Fruit fly (Drosophila melanogaster) whole organism, embryonic: Measurements from ENCODE around the gene CG6962.

ENCODE experiments used
- ATbp ChIP-seq: fragments of 200-800 bp; sonication (Bioruptor generic); optimal IDR thresholded peaks from 2 replicates; lab custom pipeline; 2017; ENCODE audit warnings: missing biosample characterization, mild to moderate bottlenecking, missing genetic modification characterization, missing genetic modification reagents
- Asciz ChIP-seq: fragments of 200-800 bp; sonication (Bioruptor generic); optimal IDR thresholded peaks from 2 replicates; lab custom pipeline; 2017; ENCODE audit warnings: missing biosample characterization, mild to moderate bottlenecking, missing genetic modification characterization, missing genetic modification reagents
- CG10979 ChIP-seq: fragments of 200-800 bp; sonication (Bioruptor generic); optimal IDR thresholded peaks from 2 replicates; lab custom pipeline; 2018; ENCODE audit warnings: missing biosample characterization, mild to moderate bottlenecking, missing genetic modification characterization, moderate library complexity
- CG11456 ChIP-seq: fragments of 200-800 bp; sonication (Bioruptor generic); IDR thresholded peaks from 3 replicates; pipeline ENCODE4 v1.3.6; 2022; ENCODE audit warnings: missing biosample characterization, missing genetic modification characterization
- CG11695 ChIP-seq: fragments of 200-800 bp; sonication (Bioruptor generic); IDR thresholded peaks from 3 replicates; pipeline ENCODE4 v1.3.6; 2022; ENCODE audit warnings: missing biosample characterization, missing genetic modification characterization
- CG12299 ChIP-seq: fragments of 200-800 bp; sonication (Bioruptor generic); optimal IDR thresholded peaks from 2 replicates; lab custom pipeline; 2018; ENCODE audit warnings: missing biosample characterization, mild to moderate bottlenecking, missing genetic modification characterization
- CG16863 ChIP-seq: fragments of 200-800 bp; sonication (Bioruptor generic); optimal IDR thresholded peaks from 3 replicates; lab custom pipeline; 2016; ENCODE audit warnings: missing biosample characterization, missing genetic modification characterization
- CG1792 ChIP-seq: fragments of 200-800 bp; sonication (Bioruptor generic); optimal IDR thresholded peaks from 2 replicates; lab custom pipeline; 2016; ENCODE audit warnings: missing biosample characterization, missing genetic modification characterization
- CG18599 ChIP-seq: fragments of 200-800 bp; sonication (Bioruptor generic); optimal IDR thresholded peaks from 3 replicates; lab custom pipeline; 2017; ENCODE audit warnings: missing biosample characterization, missing genetic modification characterization, mild to moderate bottlenecking, moderate library complexity, missing genetic modification reagents
- CG30431 ChIP-seq: fragments of 200-800 bp; sonication (Bioruptor generic); optimal IDR thresholded peaks from 2 replicates; lab custom pipeline; 2017; ENCODE audit warnings: missing biosample characterization, missing genetic modification characterization
- CG3065 ChIP-seq: fragments of 200-800 bp; sonication (Bioruptor generic); optimal IDR thresholded peaks from 2 replicates; lab custom pipeline; 2016; ENCODE audit warnings: missing biosample characterization, missing genetic modification characterization
- CG31441 ChIP-seq: fragments of 200-800 bp; sonication (Bioruptor generic); IDR thresholded peaks from 2 replicates; pipeline ENCODE4 v1.3.6; 2022; ENCODE audit warnings: missing biosample characterization, missing genetic modification characterization
- CG3407 ChIP-seq: fragments of 200-800 bp; sonication (Bioruptor generic); optimal IDR thresholded peaks from 2 replicates; lab custom pipeline; 2018; ENCODE audit warnings: missing biosample characterization, mild to moderate bottlenecking, missing genetic modification characterization
- CG42726 ChIP-seq: fragments of 200-800 bp; sonication (Bioruptor generic); IDR thresholded peaks from 2 replicates; pipeline ENCODE4 v1.3.6; 2022; ENCODE audit warnings: missing biosample characterization, missing genetic modification characterization; ENCODE audit not compliant: partially characterized antibody
- CG5953 ChIP-seq: fragments of 200-800 bp; sonication (Bioruptor generic); IDR thresholded peaks from 2 replicates; pipeline ENCODE4 v1.3.6; 2022; ENCODE audit warnings: missing biosample characterization, missing genetic modification characterization
- CG6813 ChIP-seq: fragments of 200-800 bp; sonication (Bioruptor generic); optimal IDR thresholded peaks from 2 replicates; lab custom pipeline; 2017; ENCODE audit warnings: missing biosample characterization, missing genetic modification characterization, mild to moderate bottlenecking, moderate library complexity, missing genetic modification reagents
- CG8388 ChIP-seq: fragments of 200-800 bp; sonication (Bioruptor generic); optimal IDR thresholded peaks from 2 replicates; lab custom pipeline; 2019; ENCODE audit warnings: missing biosample characterization, mild to moderate bottlenecking, missing genetic modification characterization, moderate library complexity
- CG9797 ChIP-seq: fragments of 200-800 bp; sonication (Bioruptor generic); optimal IDR thresholded peaks from 3 replicates; lab custom pipeline; 2018; ENCODE audit warnings: missing biosample characterization, mild to moderate bottlenecking, missing genetic modification characterization
- Eip74EF ChIP-seq, 2 experiments: fragments of 200-800 bp in 1 of 2; fragments of >200 bp in 1 of 2; sonication (Bioruptor generic) in 1 of 2; optimal IDR thresholded peaks; 2 replicates each; lab custom pipeline; 2017 to 2019; ENCODE audit warnings: missing biosample characterization in 2 of 2, missing genetic modification characterization in 2 of 2, mild to moderate bottlenecking in 1 of 2, moderate library complexity in 1 of 2
- GATAe ChIP-seq: fragments of 200-800 bp; sonication (Bioruptor generic); conservative IDR thresholded peaks from 2 replicates; pipeline ENCODE4 v1.3.6; 2022; ENCODE audit warnings: missing biosample characterization, missing genetic modification characterization
- HLHmδ ChIP-seq: fragments of 200-800 bp; sonication (Bioruptor generic); optimal IDR thresholded peaks from 2 replicates; lab custom pipeline; 2018; ENCODE audit warnings: missing biosample characterization, mild to moderate bottlenecking, missing genetic modification characterization, moderate library complexity
- HmgZ ChIP-seq: fragments of 200-800 bp; sonication (Bioruptor generic); optimal IDR thresholded peaks from 2 replicates; lab custom pipeline; 2018; ENCODE audit warnings: missing biosample characterization, mild to moderate bottlenecking, missing genetic modification characterization
- MESR4 ChIP-seq: fragments of 200-800 bp; sonication (Bioruptor generic); optimal IDR thresholded peaks from 2 replicates; lab custom pipeline; 2018; ENCODE audit warnings: missing biosample characterization, mild to moderate bottlenecking, missing genetic modification characterization, moderate library complexity
- Mad ChIP-seq: fragments of 200-800 bp; sonication (Bioruptor generic); optimal IDR thresholded peaks from 2 replicates; lab custom pipeline; 2016; ENCODE audit warnings: missing biosample characterization, missing genetic modification characterization
- PHDP ChIP-seq: fragments of 200-800 bp; sonication (Bioruptor generic); optimal IDR thresholded peaks from 3 replicates; lab custom pipeline; 2018; ENCODE audit warnings: missing biosample characterization, mild to moderate bottlenecking, missing genetic modification characterization, moderate library complexity
- Six4 ChIP-seq: fragments of 200-800 bp; sonication (Bioruptor generic); optimal IDR thresholded peaks from 2 replicates; lab custom pipeline; 2016; ENCODE audit warnings: missing biosample characterization, missing genetic modification characterization
- Ssrp ChIP-seq: fragments of 200-800 bp; sonication (Bioruptor generic); optimal IDR thresholded peaks from 2 replicates; lab custom pipeline; 2018; ENCODE audit warnings: missing biosample characterization, mild to moderate bottlenecking, missing genetic modification characterization, moderate library complexity
- Xbp1 ChIP-seq: fragments of 200-800 bp; sonication (Bioruptor generic); optimal IDR thresholded peaks from 3 replicates; lab custom pipeline; 2016; ENCODE audit warnings: missing biosample characterization, mild to moderate bottlenecking, missing genetic modification characterization
- ab ChIP-seq: fragments of 200-800 bp; sonication (Bioruptor generic); optimal IDR thresholded peaks from 2 replicates; lab custom pipeline; 2016; ENCODE audit warnings: missing biosample characterization, missing genetic modification characterization
- bcd ChIP-seq: fragments of 200-800 bp; sonication (Bioruptor generic); optimal IDR thresholded peaks from 2 replicates; lab custom pipeline; 2017; ENCODE audit warnings: missing biosample characterization, mild to moderate bottlenecking, missing genetic modification characterization
- chif ChIP-seq, 2 experiments: fragments of 200-800 bp; sonication (Bioruptor generic); optimal IDR thresholded peaks; 3 replicates each; lab custom pipeline; 2016; ENCODE audit warnings: missing biosample characterization in 2 of 2, missing genetic modification characterization in 2 of 2
- chn ChIP-seq: fragments of 200-800 bp; sonication (Bioruptor generic); optimal IDR thresholded peaks from 2 replicates; lab custom pipeline; 2016; ENCODE audit warnings: missing biosample characterization, missing genetic modification characterization
- ci ChIP-seq: fragments of 200-800 bp; sonication (Bioruptor generic); IDR thresholded peaks from 3 replicates; pipeline ENCODE4 v1.3.6; 2022; ENCODE audit warnings: missing biosample characterization, missing genetic modification characterization
- crp ChIP-seq, 2 experiments: fragments of 200-800 bp; sonication (Bioruptor generic); optimal IDR thresholded peaks; 2 replicates in 1 of 2; 3 replicates in 1 of 2; lab custom pipeline; 2017; ENCODE audit warnings: missing biosample characterization in 2 of 2, missing genetic modification characterization in 2 of 2, mild to moderate bottlenecking in 1 of 2, moderate library complexity in 1 of 2
- da ChIP-seq: fragments of 200-800 bp; sonication (Bioruptor generic); optimal IDR thresholded peaks from 2 replicates; lab custom pipeline; 2016; ENCODE audit warnings: missing biosample characterization, missing genetic modification characterization
- dysf ChIP-seq: fragments of 200-800 bp; sonication (Bioruptor generic); IDR thresholded peaks from 3 replicates; pipeline ENCODE4 v1.3.6; 2022; ENCODE audit warnings: missing biosample characterization, missing genetic modification characterization
- fd64A ChIP-seq: fragments of 200-800 bp; sonication (Bioruptor generic); optimal IDR thresholded peaks from 3 replicates; lab custom pipeline; 2018; ENCODE audit warnings: missing biosample characterization, mild to moderate bottlenecking, missing genetic modification characterization
- gem ChIP-seq: fragments of 200-800 bp; sonication (Bioruptor generic); optimal IDR thresholded peaks from 2 replicates; lab custom pipeline; 2019; ENCODE audit warnings: missing biosample characterization, mild to moderate bottlenecking, missing genetic modification characterization, moderate library complexity
- gsb ChIP-seq: fragments of 200-800 bp; sonication (Bioruptor generic); IDR thresholded peaks from 2 replicates; pipeline ENCODE4 v1.3.6; 2022; ENCODE audit warnings: missing biosample characterization, missing genetic modification characterization
- gsb-n ChIP-seq: fragments of 200-800 bp; sonication (Bioruptor generic); optimal IDR thresholded peaks from 3 replicates; lab custom pipeline; 2018; ENCODE audit warnings: missing biosample characterization, mild to moderate bottlenecking, missing genetic modification characterization
- gt ChIP-seq: fragments of 200-800 bp; sonication (Bioruptor generic); IDR thresholded peaks from 2 replicates; pipeline ENCODE4 v1.3.6; 2022; ENCODE audit warnings: missing biosample characterization, missing genetic modification characterization
- oc ChIP-seq: fragments of 200-800 bp; sonication (Bioruptor generic); optimal IDR thresholded peaks from 2 replicates; lab custom pipeline; 2018; ENCODE audit warnings: missing biosample characterization, mild to moderate bottlenecking, missing genetic modification characterization, moderate library complexity
- pros ChIP-seq: fragments of 200-800 bp; sonication (Bioruptor generic); optimal IDR thresholded peaks from 3 replicates; lab custom pipeline; 2019; ENCODE audit warnings: missing biosample characterization, mild to moderate bottlenecking, missing genetic modification characterization, moderate library complexity
- run ChIP-seq: fragments of 200-800 bp; sonication (Bioruptor generic); optimal IDR thresholded peaks from 3 replicates; lab custom pipeline; 2018; ENCODE audit warnings: missing biosample characterization, mild to moderate bottlenecking, missing genetic modification characterization
- tin ChIP-seq: fragments of 200-800 bp; sonication (Bioruptor generic); optimal IDR thresholded peaks from 3 replicates; lab custom pipeline; 2016; ENCODE audit warnings: missing biosample characterization, missing genetic modification characterization
- tna ChIP-seq: fragments of 200-800 bp; sonication (Bioruptor generic); IDR thresholded peaks from 2 replicates; pipeline ENCODE4 v1.3.6; 2022; ENCODE audit warnings: missing biosample characterization, missing genetic modification characterization; ENCODE audit not compliant: partially characterized antibody
- tx ChIP-seq: fragments of 200-800 bp; sonication (Bioruptor generic); optimal IDR thresholded peaks from 2 replicates; lab custom pipeline; 2016; ENCODE audit warnings: missing biosample characterization, missing genetic modification characterization
- unpg ChIP-seq: fragments of 200-800 bp; sonication (Bioruptor generic); optimal IDR thresholded peaks from 3 replicates; lab custom pipeline; 2018; ENCODE audit warnings: missing biosample characterization, mild to moderate bottlenecking, missing genetic modification characterization, moderate library complexity

CG6962 gene

dm6 chr3R:11855156-11855555 lies 27.2 kb downstream of the CG6962 start (continued):
- peak; percentile 47 for TF ChIP-seq CG18599 (GFP tag; lab: Kevin White, UChicago)
- TF ChIP-seq run (tag; lab: Kevin White, UChicago) = no peak
- no peak for TF ChIP-seq Ssrp (tag; lab: Kevin White, UChicago)
- TF ChIP-seq, all 482 proteins: peak for 89

dm6 chr3R:11851939-11852338 lies 30.4 kb downstream of the CG6962 start:
- no peak for TF ChIP-seq HmgZ (tag; lab: Kevin White, UChicago)
- no peak for TF ChIP-seq CG3065
- no peak for TF ChIP-seq CG1792 (GFP tag; lab: Kevin White, UChicago)
- peak; percentile 73 for TF ChIP-seq CG8388 (GFP tag; lab: Kevin White, UChicago)
- peak; percentile 36 for TF ChIP-seq CG6813 (GFP tag; lab: Kevin White, UChicago)
- TF ChIP-seq tin (GFP tag; lab: Kevin White, UChicago) = peak; percentile 11
- TF ChIP-seq Six4 (GFP tag; lab: Kevin White, UChicago) = peak; percentile 3
- TF ChIP-seq bcd (GFP tag; lab: Kevin White, UChicago) = no peak
- no peak for TF ChIP-seq ab (GFP tag; lab: Kevin White, UChicago)
- TF ChIP-seq CG11695 (GFP tag; lab: Robert Waterston, UW) = 0 out of 3 replicates have a peak, but pooled peaks have one; percentile 13
- TF ChIP-seq gt (GFP tag; lab: Robert Waterston, UW) = no peak
- TF ChIP-seq CG16863 = no peak
- no peak for TF ChIP-seq tx (GFP tag; lab: Kevin White, UChicago)
- peak; percentile 33; the same call in 1 of the 3 replicates for TF ChIP-seq dysf (GFP tag; lab: Robert Waterston, UW)
- TF ChIP-seq fd64A (GFP tag; lab: Kevin White, UChicago) = no peak
- TF ChIP-seq chn = no peak
- TF ChIP-seq crp (GFP tag; optimal IDR thresholded peaks at IDR 0.05; lab: Kevin White, UChicago) = no peak
- peak; percentile 67 for TF ChIP-seq Asciz (GFP tag; lab: Kevin White, UChicago)
- TF ChIP-seq unpg (GFP tag; lab: Kevin White, UChicago) = peak; percentile 78
- TF ChIP-seq PHDP (tag; lab: Kevin White, UChicago) = peak; percentile 79
- no peak for TF ChIP-seq CG11456 (GFP tag; lab: Robert Waterston, UW)
- TF ChIP-seq CG30431 (GFP tag; lab: Kevin White, UChicago) = no peak
- no peak for TF ChIP-seq CG42726
- TF ChIP-seq Eip74EF (GFP tag; optimal IDR thresholded peaks at IDR 0.05; lab: Kevin White, UChicago) = peak in 1 of 2 experiments; percentile 78
- TF ChIP-seq pros (GFP tag; lab: Kevin White, UChicago) = no peak
- TF ChIP-seq HLHmδ = no peak
- no peak for TF ChIP-seq ci
- TF ChIP-seq GATAe (GFP tag; lab: Robert Waterston, UW) = no peak
- TF ChIP-seq Mad (GFP tag; lab: Kevin White, UChicago) = no peak
- peak; percentile 13 for TF ChIP-seq Xbp1 (GFP tag; lab: Kevin White, UChicago)
- TF ChIP-seq da = no peak
- peak; percentile 73 for TF ChIP-seq oc (tag; lab: Kevin White, UChicago)
- TF ChIP-seq CG5953 (GFP tag; lab: Robert Waterston, UW) = no peak
- peak; percentile 29 for TF ChIP-seq CG12299 (tag; lab: Kevin White, UChicago)
- TF ChIP-seq CG9797 (GFP tag; lab: Kevin White, UChicago) = no peak
- peak; percentile 84 for TF ChIP-seq CG10979 (tag; lab: Kevin White, UChicago)
- no peak for TF ChIP-seq tna (GFP tag; lab: Robert Waterston, UW)
- TF ChIP-seq CG31441 (GFP tag; lab: Robert Waterston, UW) = peak; percentile 72; the same call in 1 of the 2 replicates
- TF ChIP-seq chif (GFP tag; optimal IDR thresholded peaks at IDR 0.05; lab: Kevin White, UChicago) = no peak
- TF ChIP-seq gsb-n (tag; lab: Kevin White, UChicago) = peak; percentile 71
- peak; percentile 12 for TF ChIP-seq CG3407 (GFP tag; lab: Kevin White, UChicago)
- peak; percentile 61 for TF ChIP-seq ATbp (GFP tag; lab: Kevin White, UChicago)
- peak; percentile 83 for TF ChIP-seq gem (tag; lab: Kevin White, UChicago)
- no peak for TF ChIP-seq MESR4 (GFP tag; lab: Kevin White, UChicago)
- no peak for TF ChIP-seq gsb (GFP tag; lab: Robert Waterston, UW)
